Worm (Caenorhabditis elegans) whole organism, early embryonic: ENCODE data around the gene pqn-37.

Source experiments
- B0310.2 ChIP-seq: sonication (generic microtip); optimal IDR thresholded peaks from 2 replicates; lab custom pipeline; 2016; ENCODE audit warnings: mild to moderate bottlenecking, missing genetic modification characterization, missing compliant biosample characterization
- F13C5.2 ChIP-seq: sonication (generic microtip); optimal IDR thresholded peaks from 2 replicates; lab custom pipeline; 2017; ENCODE audit warnings: mild to moderate bottlenecking, missing genetic modification characterization, inconsistent platforms, missing compliant biosample characterization
- aly-1 ChIP-seq: sonication (generic microtip); optimal IDR thresholded peaks from 2 replicates; lab custom pipeline; 2016; ENCODE audit warnings: missing genetic modification characterization, missing compliant biosample characterization
- ama-1 ChIP-seq: fragments of 150-350 bp; optimal IDR thresholded peaks from 2 replicates; lab custom pipeline; 2014
- ceh-13 ChIP-seq: fragments of 200-800 bp; sonication (Bioruptor generic); optimal IDR thresholded peaks from 2 replicates; lab custom pipeline; 2018; ENCODE audit warnings: mild to moderate bottlenecking, missing genetic modification characterization, missing compliant biosample characterization
- ceh-36 ChIP-seq: sonication (generic microtip); optimal IDR thresholded peaks from 2 replicates; lab custom pipeline; 2016; ENCODE audit warnings: missing genetic modification characterization, inconsistent platforms, missing compliant biosample characterization
- ets-7 ChIP-seq: sonication (generic microtip); optimal IDR thresholded peaks from 2 replicates; lab custom pipeline; 2016; ENCODE audit warnings: missing genotype, missing genetic modification characterization, missing compliant biosample characterization
- flt-1 ChIP-seq: fragments of 200-800 bp; sonication (Bioruptor generic); IDR thresholded peaks from 2 replicates; pipeline ENCODE4 v1.3.6; 2022; ENCODE audit warnings: missing genetic modification characterization, missing compliant biosample characterization
- hmbx-1 ChIP-seq: sonication (generic microtip); optimal IDR thresholded peaks from 2 replicates; lab custom pipeline; 2016; ENCODE audit warnings: mild to moderate bottlenecking, missing genetic modification characterization, missing compliant biosample characterization
- hmg-4 ChIP-seq: fragments of 200-800 bp; sonication (Bioruptor generic); optimal IDR thresholded peaks from 2 replicates; lab custom pipeline; 2018; ENCODE audit warnings: mild to moderate bottlenecking, missing genetic modification characterization, missing compliant biosample characterization
- hnd-1 ChIP-seq: sonication (generic microtip); optimal IDR thresholded peaks from 2 replicates; lab custom pipeline; 2016; ENCODE audit warnings: missing genetic modification characterization, missing compliant biosample characterization
- pes-1 ChIP-seq: fragments of 200-800 bp; sonication (Bioruptor generic); IDR thresholded peaks from 2 replicates; pipeline ENCODE4 v1.3.6; 2022; ENCODE audit warnings: missing genetic modification reagents, missing genetic modification characterization, missing compliant biosample characterization
- scrt-1 ChIP-seq: fragments of 200-800 bp; sonication (Bioruptor generic); IDR thresholded peaks from 2 replicates; pipeline ENCODE4 v1.3.6; 2022; ENCODE audit warnings: missing genetic modification characterization, missing compliant biosample characterization
- sea-1 ChIP-seq: fragments of 200-800 bp; sonication (Bioruptor generic); conservative IDR thresholded peaks from 2 replicates; pipeline ENCODE4 v1.3.6; 2022; ENCODE audit warnings: missing genetic modification characterization, missing compliant biosample characterization
- tbx-11 ChIP-seq: fragments of 200-800 bp; sonication (Bioruptor generic); IDR thresholded peaks from 2 replicates; pipeline ENCODE4 v1.3.6; 2022; ENCODE audit warnings: missing genetic modification characterization, missing compliant biosample characterization
- tbx-37 ChIP-seq: fragments of 200-800 bp; sonication (Bioruptor generic); conservative IDR thresholded peaks from 2 replicates; pipeline ENCODE4 v1.3.6; 2022; ENCODE audit warnings: missing genetic modification reagents, missing genetic modification characterization, missing compliant biosample characterization
- tra-4 ChIP-seq: sonication (generic microtip); optimal IDR thresholded peaks from 2 replicates; lab custom pipeline; 2017; ENCODE audit warnings: missing genetic modification characterization, missing compliant biosample characterization

Gene pqn-37

DNA sequence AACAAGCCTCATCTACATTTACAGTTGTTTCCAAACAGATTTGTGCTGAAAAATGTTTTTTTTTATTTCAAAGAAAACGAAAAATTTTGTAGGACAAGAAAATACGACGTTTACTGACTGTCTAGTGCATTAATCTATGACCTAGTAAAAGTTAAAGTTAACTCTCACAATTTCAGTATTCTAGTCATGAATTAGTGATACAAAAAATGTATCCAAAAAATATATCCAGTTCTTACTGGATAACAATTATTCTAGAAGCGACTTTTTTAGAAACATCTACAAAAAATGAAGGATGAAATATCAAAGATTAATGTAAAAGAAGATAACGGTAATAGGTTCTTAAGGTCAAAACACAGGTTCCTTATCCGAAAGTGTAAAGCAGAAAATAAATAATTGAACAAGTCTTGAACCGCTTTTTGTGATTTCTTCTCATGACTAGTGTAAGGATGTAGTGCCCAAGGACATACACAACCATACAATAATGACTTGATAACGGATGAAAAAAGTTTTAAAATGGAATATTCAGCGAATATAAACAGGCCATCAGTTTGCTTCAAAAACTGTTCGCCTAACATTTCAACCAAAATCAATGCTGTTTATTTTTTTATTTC is at the start of gene pqn-37:
pqn-37 (minus strand) TSS at position 51 of the 611 bp plus-strand sequence.
- no peak for TF ChIP-seq tbx-37 (GFP tag; lab: Robert Waterston, UW)
- no peak for TF ChIP-seq ama-1
- no peak for TF ChIP-seq pes-1 (GFP tag; lab: Robert Waterston, UW)
- TF ChIP-seq scrt-1 (GFP tag; lab: Robert Waterston, UW), result no peak
- no peak for TF ChIP-seq hmg-4 (GFP tag; lab: Kevin White, UChicago)
- no peak for TF ChIP-seq aly-1
- TF ChIP-seq B0310.2 (tag; lab: Kevin White, UChicago), result no peak
- no peak for TF ChIP-seq tbx-11 (GFP tag; lab: Robert Waterston, UW)
- no peak for TF ChIP-seq tra-4 (tag; lab: Kevin White, UChicago)
- TF ChIP-seq hmbx-1 (tag; lab: Kevin White, UChicago), result no peak
- no peak for TF ChIP-seq hnd-1
- no peak for TF ChIP-seq F13C5.2 (tag; lab: Kevin White, UChicago)
- TF ChIP-seq flt-1 (GFP tag; lab: Robert Waterston, UW), result no peak
- no peak for TF ChIP-seq ceh-13 (GFP tag; lab: Kevin White, UChicago)
- no peak for TF ChIP-seq sea-1 (GFP tag; lab: Robert Waterston, UW)
- TF ChIP-seq ceh-36 (tag; lab: Kevin White, UChicago), result no peak
- no peak for TF ChIP-seq ets-7 (tag; lab: Kevin White, UChicago)

DNA sequence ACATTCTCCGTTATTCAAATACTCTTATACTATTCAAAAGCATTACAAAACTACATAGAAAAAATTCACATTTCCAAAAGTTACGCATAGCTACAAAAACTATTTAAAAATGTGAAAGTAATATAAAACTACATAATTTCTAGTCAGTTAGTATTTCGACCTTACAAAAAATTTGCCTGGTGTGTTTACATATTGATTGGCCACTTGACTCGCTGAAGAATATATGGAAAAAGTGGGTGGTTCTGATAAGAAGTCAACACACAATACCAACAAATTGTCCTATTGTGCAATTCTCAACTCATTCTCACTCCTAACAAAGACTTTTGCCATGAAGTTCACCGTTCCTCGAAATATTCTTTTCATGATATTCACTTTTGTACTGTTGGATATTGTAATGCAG is 48.3 kb upstream of the pqn-37 start, which contains the start of gene K09C4.1:
K09C4.1 (plus strand) TSS at position 301 of the 400 bp plus-strand sequence.
- TF ChIP-seq sea-1 (GFP tag; lab: Robert Waterston, UW) (no peak), ceh-36 (tag; lab: Kevin White, UChicago) (no peak), F13C5.2 (tag; lab: Kevin White, UChicago) (no peak), pes-1 (GFP tag; lab: Robert Waterston, UW) (no peak)

DNA sequence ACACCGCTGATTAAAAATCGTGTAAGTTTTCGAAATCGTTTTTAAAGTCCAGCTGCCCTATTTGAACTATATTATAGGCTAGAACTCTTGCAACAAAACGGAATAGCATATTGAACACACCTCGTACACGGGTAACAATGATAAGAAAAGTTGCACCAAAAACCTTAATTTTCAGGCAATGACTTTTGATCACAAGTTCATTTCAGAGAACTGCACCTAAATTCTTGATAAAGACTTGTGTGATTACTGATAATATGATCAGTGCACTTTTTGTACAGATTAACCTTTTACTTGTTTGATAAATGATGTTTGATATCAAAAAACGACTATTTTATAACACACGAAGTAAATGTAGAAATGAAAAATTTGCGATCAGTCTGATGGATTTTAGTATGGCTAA is 47.5 kb upstream of the pqn-37 start:
- no peak for TF ChIP-seq hmg-4 (GFP tag; lab: Kevin White, UChicago)
- no peak for TF ChIP-seq hnd-1
- no peak for TF ChIP-seq tbx-37 (GFP tag; lab: Robert Waterston, UW)
- no peak for TF ChIP-seq B0310.2 (tag; lab: Kevin White, UChicago)
- TF ChIP-seq ama-1, result no peak
- TF ChIP-seq ceh-13 (GFP tag; lab: Kevin White, UChicago), result no peak
- no peak for TF ChIP-seq aly-1
- no peak for TF ChIP-seq ets-7 (tag; lab: Kevin White, UChicago)
- no peak for TF ChIP-seq flt-1 (GFP tag; lab: Robert Waterston, UW)

DNA sequence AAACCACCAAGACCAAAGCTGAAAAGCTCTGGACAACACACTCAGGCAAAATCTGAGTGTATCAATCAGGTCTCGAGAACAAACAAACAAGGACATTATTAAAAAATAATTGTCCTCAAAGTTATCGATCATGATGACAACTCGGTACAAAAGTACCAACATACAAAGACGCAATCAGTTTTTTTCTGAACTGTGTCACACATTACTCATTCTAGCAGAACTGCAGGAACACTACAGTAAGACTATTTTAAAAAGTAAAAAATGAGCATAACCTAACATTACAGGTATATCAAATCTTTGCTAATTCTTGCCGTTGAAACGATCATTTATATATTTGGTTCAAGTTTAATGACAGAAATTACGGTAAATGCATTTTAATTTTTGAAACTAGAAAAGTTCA is 45.9 kb upstream of the pqn-37 start, which contains the start of gene K09C4.2:
K09C4.2 (plus strand) TSS at position 301 of the 400 bp plus-strand sequence.
- TF ChIP-seq hmg-4 (GFP tag; lab: Kevin White, UChicago) (no peak), ets-7 (tag; lab: Kevin White, UChicago) (no peak), hnd-1 (no peak), ceh-36 (tag; lab: Kevin White, UChicago) (no peak), ceh-13 (GFP tag; lab: Kevin White, UChicago) (no peak), aly-1 (no peak), tra-4 (tag; lab: Kevin White, UChicago) (no peak), F13C5.2 (tag; lab: Kevin White, UChicago) (no peak), hmbx-1 (tag; lab: Kevin White, UChicago) (no peak), sea-1 (GFP tag; lab: Robert Waterston, UW) (no peak), B0310.2 (tag; lab: Kevin White, UChicago) (no peak), scrt-1 (GFP tag; lab: Robert Waterston, UW) (no peak), ama-1 (no peak), flt-1 (GFP tag; lab: Robert Waterston, UW) (no peak), pes-1 (GFP tag; lab: Robert Waterston, UW) (no peak), tbx-37 (GFP tag; lab: Robert Waterston, UW) (no peak), tbx-11 (GFP tag; lab: Robert Waterston, UW) (no peak)

DNA sequence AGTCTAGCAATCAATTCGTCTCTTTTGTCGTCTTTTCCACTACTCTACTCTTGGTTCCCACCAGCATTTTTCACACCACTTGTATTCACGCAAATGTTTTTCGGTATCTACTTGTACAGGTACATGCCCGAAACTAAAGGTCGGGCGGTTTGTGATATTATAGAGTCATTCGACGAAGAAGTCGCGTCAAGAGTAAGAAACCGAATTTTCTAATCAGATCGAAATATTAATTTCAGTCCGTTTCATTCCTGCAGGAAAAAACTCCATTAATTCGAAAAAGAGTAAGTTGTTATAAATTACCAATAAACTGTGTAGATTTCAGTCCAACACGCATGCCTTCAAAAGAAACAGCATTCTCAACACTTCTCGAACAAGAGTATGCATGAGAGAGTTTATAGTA is 41.6 kb upstream of the pqn-37 start:
- TF ChIP-seq tbx-11 (GFP tag; lab: Robert Waterston, UW) (no peak), hmbx-1 (tag; lab: Kevin White, UChicago) (no peak), hmg-4 (GFP tag; lab: Kevin White, UChicago) (no peak), ets-7 (tag; lab: Kevin White, UChicago) (no peak), F13C5.2 (tag; lab: Kevin White, UChicago) (no peak), ceh-36 (tag; lab: Kevin White, UChicago) (no peak), aly-1 (no peak), flt-1 (GFP tag; lab: Robert Waterston, UW) (no peak), ama-1 (no peak), pes-1 (GFP tag; lab: Robert Waterston, UW) (no peak), sea-1 (GFP tag; lab: Robert Waterston, UW) (no peak), tbx-37 (GFP tag; lab: Robert Waterston, UW) (no peak), scrt-1 (GFP tag; lab: Robert Waterston, UW) (no peak), tra-4 (tag; lab: Kevin White, UChicago) (no peak)

DNA sequence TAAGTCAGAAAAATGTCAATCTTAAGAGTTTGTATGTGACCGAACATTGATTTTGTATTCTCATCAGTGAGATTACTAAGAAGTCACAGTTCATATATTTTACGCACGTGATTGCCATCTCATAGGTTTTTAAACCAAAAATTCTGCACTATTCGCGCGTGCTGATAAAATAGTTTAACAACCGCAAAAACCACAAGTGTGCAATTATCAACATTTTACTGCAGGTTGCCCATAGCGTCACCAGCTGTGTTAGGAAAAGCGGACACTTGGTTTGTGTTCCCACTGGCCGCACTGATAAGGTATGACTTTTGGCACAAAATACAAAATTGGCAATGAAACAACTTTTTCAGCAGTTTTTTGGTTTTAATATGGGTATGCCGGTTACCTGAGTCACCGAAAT is 39.8 kb upstream of the pqn-37 start:
- no peak for TF ChIP-seq hnd-1
- TF ChIP-seq aly-1, result no peak
- TF ChIP-seq F13C5.2 (tag; lab: Kevin White, UChicago), result no peak
- no peak for TF ChIP-seq ets-7 (tag; lab: Kevin White, UChicago)
- no peak for TF ChIP-seq flt-1 (GFP tag; lab: Robert Waterston, UW)
- TF ChIP-seq ama-1, result no peak
- no peak for TF ChIP-seq tra-4 (tag; lab: Kevin White, UChicago)
- TF ChIP-seq ceh-13 (GFP tag; lab: Kevin White, UChicago), result no peak
- no peak for TF ChIP-seq hmg-4 (GFP tag; lab: Kevin White, UChicago)

DNA sequence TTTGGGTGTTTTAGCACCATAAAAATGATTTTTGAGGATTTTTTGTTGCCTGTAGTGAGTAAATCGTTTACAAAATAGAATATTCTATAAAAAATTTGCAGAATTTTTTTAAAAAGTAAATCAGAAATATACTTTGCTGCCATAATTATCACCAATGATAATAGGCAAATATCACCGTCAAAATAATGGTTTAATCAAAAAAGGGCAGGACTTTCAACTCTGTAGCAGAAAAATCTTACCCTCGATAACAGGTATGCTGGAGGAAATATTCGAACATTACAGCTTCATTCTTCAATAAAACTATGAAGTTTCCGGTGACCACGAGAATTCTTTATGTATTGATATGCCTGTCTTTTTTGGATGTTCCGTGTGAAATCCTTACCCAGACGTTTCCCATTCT is 38.9 kb upstream of the pqn-37 start, which contains the start of gene K09C4.4:
K09C4.4 (plus strand) TSS at position 301 of the 400 bp plus-strand sequence.
- TF ChIP-seq sea-1 (GFP tag; lab: Robert Waterston, UW) (no peak), pes-1 (GFP tag; lab: Robert Waterston, UW) (no peak)
